Fruit fly (Drosophila melanogaster) Kc167 (cell line): Measurements from ENCODE around the gene CG11590.

Experiments used
- Myc ChIP-seq: fragments of >200 bp; optimal IDR thresholded peaks from 2 replicates; lab custom pipeline; 2017; ENCODE audit warnings: missing external identifiers
- Sin3A ChIP-seq: fragments of >200 bp; optimal IDR thresholded peaks from 2 replicates; lab custom pipeline; 2018; ENCODE audit warnings: missing external identifiers
- h ChIP-seq: fragments of >200 bp; optimal IDR thresholded peaks from 3 replicates; lab custom pipeline; 2018; ENCODE audit warnings: missing external identifiers
- insv ChIP-seq: fragments of >200 bp; optimal IDR thresholded peaks from 3 replicates; lab custom pipeline; 2018; ENCODE audit warnings: missing external identifiers
- psq ChIP-seq: fragments of >200 bp; optimal IDR thresholded peaks from 2 replicates; lab custom pipeline; 2017; ENCODE audit warnings: missing external identifiers
- ttk ChIP-seq: sonication (Bioruptor generic); optimal IDR thresholded peaks from 2 replicates; lab custom pipeline; 2017; ENCODE audit warnings: missing external identifiers

CG11590 gene

dm6 chrX:14186953-14187352 is 13.0 kb upstream of the CG11590 start, which contains the start of gene CG12481:
TSS of gene CG12481 (plus strand) at chrX:14187253.
- TF ChIP-seq h (lab: Kevin White, UChicago), result no peak

DNA sequence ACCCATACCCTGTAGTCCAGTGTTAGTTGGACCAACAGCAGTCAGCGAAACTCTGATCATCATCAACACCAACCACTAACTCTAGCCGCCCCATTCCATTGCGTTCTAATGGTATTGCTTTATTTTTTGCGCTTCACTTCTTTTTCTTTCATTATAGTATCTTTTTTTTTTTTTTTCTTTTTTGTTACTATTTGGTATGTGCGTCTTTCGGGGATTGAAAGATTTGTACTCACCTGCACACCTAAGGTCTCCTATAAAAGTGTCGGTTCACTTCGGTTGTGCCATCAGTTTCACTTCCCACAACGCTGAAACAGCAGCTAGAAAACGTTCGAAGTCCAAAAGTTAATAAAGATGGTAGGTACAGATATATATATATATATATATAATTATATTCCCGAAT is 10.8 kb upstream of the CG11590 start, which contains the start of gene CG11585:
Gene CG11585 (plus strand): TSS at position 301 of the 400 bp plus-strand sequence.
- no peak for TF ChIP-seq h (lab: Kevin White, UChicago)
- TF ChIP-seq Sin3A (lab: Kevin White, UChicago), result no peak
- TF ChIP-seq insv (lab: Kevin White, UChicago), result no peak
- TF ChIP-seq psq, result no peak

dm6 chrX:14191918-14192317 is 8.1 kb upstream of the CG11590 start, which contains the start of gene CG13403:
TSS of gene CG13403 (minus strand) at chrX:14192018.
- TF ChIP-seq Myc, result no peak

DNA sequence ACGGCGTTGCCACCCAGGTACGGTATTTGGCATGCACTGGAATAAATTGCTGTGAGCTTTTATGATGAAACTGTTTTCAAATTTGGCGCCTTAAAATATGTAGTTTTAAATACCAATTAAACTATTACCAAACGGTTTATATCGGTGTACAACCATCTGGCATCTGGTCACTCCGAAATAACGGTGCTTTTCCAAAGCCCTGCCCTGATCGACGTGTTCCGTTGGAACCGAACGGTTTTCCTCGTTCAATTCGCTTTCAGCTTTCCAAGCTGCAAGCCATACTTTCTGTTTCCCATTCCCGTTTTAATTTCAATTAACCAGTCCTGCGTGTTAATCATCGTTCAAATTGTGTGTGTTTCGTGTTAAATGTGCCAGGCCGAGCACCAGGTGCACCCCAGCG is 7.0 kb upstream of the CG11590 start, which contains the start of gene yl:
Gene yl (plus strand): TSS at position 202 of the 400 bp plus-strand sequence.
- TF ChIP-seq h (lab: Kevin White, UChicago) (no peak), psq (no peak), insv (lab: Kevin White, UChicago) (no peak), ttk (lab: Kevin White, UChicago) (no peak), Sin3A (lab: Kevin White, UChicago) (no peak), Myc (no peak)

- no peak for TF ChIP-seq psq
These were observed 1.2 kb downstream of the CG11590 start, which contains the start of gene Prp16 for dm6 chrX:14201178-14201577. TSS of gene Prp16 (plus strand) at chrX:14201362.

DNA sequence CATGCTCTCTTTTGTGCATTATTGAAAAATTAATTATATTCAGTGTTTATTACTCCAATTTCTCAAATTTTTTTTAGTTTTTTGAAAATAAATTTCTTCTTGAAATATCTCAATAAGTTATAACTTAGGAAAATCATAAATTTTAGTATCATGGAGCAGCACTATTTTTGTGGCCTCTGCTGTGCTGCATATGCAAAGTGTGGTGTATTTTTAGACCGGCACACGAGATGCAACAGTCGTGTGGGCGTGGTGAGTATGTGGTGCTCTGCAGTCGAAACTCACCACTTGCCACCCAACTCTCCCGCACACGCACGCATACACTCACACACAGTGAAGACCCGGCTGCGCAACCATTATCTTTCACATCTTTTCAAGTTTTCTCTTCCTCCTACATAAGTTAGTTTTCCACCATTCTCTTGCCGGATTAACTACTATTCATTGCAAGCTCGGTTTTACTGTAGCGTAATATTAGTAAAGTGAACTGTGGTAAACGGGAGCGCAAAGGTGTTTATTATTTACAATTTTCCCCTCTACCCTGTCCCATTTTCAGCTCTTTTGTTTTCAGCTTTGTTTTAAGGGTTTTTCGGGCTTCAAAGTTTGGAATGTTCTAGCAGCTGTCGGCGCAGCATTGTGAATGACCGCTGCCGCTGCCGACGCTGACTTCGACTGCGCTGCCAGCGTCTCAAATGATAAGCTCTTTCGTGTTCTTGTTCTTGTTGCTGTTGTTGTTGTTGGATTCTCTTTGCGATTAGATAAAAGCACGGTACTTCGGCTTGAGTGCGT is 8.6 kb downstream of the CG11590 start:
- TF ChIP-seq Sin3A (lab: Kevin White, UChicago), result no peak
- TF ChIP-seq insv (lab: Kevin White, UChicago), result no peak
- TF ChIP-seq Myc, result no peak
- TF ChIP-seq psq, result no peak
- no peak for TF ChIP-seq ttk (lab: Kevin White, UChicago)
- TF ChIP-seq h (lab: Kevin White, UChicago), result no peak

DNA sequence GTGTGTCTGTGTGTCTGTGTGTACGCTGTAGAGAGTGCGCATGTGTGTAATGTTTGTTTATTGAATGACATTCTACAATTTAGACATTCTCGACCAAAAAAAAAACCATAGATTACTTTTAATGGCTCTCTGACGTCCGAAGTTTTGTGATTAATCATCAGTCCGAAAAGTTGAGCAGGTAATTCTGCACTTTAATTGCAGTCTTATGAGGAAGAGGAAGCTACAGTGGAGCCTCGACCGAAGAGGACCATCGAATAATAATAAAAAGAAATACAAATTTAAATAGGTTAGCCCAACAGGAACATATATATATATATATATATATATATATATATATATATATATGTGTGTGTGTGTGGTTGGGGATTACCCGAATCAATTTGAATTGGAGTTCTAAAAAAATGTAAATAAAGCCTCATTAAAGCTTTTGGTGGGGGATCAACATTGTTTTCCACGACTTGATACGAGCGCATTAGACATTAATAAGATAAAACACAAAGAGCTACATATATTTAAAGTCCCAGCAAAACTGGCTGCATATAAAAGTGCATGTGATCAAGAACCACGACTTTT is 9.3 kb downstream of the CG11590 start:
- TF ChIP-seq h (lab: Kevin White, UChicago), result no peak
- no peak for TF ChIP-seq psq
- TF ChIP-seq ttk (lab: Kevin White, UChicago), result no peak
- TF ChIP-seq Myc, result no peak
- TF ChIP-seq Sin3A (lab: Kevin White, UChicago), result no peak
- no peak for TF ChIP-seq insv (lab: Kevin White, UChicago)

- TF ChIP-seq insv (lab: Kevin White, UChicago) (no peak), Sin3A (lab: Kevin White, UChicago) (no peak), ttk (lab: Kevin White, UChicago) (no peak), Myc (no peak), psq (no peak), h (lab: Kevin White, UChicago) (no peak)
These were observed 11.4 kb downstream of the CG11590 start for dm6 chrX:14211250-14211944.

dm6 chrX:14212147-14212792 is 12.3 kb downstream of the CG11590 start:
- no peak for TF ChIP-seq insv (lab: Kevin White, UChicago)

- no peak for TF ChIP-seq insv (lab: Kevin White, UChicago)
- TF ChIP-seq ttk (lab: Kevin White, UChicago), result no peak
- no peak for TF ChIP-seq Myc
- no peak for TF ChIP-seq psq
- TF ChIP-seq h (lab: Kevin White, UChicago), result no peak
- TF ChIP-seq Sin3A (lab: Kevin White, UChicago), result no peak
These were observed 13.7 kb downstream of the CG11590 start for dm6 chrX:14213509-14214154.

dm6 chrX:14214505-14215449 is 14.8 kb downstream of the CG11590 start:
- TF ChIP-seq psq (no peak), ttk (lab: Kevin White, UChicago) (no peak), insv (lab: Kevin White, UChicago) (no peak), Sin3A (lab: Kevin White, UChicago) (no peak), h (lab: Kevin White, UChicago) (no peak)
